Fruit fly (Drosophila melanogaster) whole organism, embryonic: Measurements from ENCODE around the gene Src64B.

Experiments
- BEAF-32 ChIP-seq: fragments of 200-800 bp; sonication (Bioruptor generic); optimal IDR thresholded peaks from 3 replicates; lab custom pipeline; 2017; ENCODE audit warnings: missing biosample characterization, missing genetic modification characterization, mild to moderate bottlenecking, moderate library complexity, missing genetic modification reagents
- BtbVII ChIP-seq: fragments of 200-800 bp; sonication (Bioruptor generic); optimal IDR thresholded peaks from 3 replicates; lab custom pipeline; 2017; ENCODE audit warnings: missing biosample characterization, mild to moderate bottlenecking, missing genetic modification characterization
- CG10209 ChIP-seq: fragments of 200-800 bp; sonication (Bioruptor generic); optimal IDR thresholded peaks from 3 replicates; lab custom pipeline; 2017; ENCODE audit warnings: missing biosample characterization, mild to moderate bottlenecking, missing genetic modification characterization, missing genetic modification reagents
- CG10267 ChIP-seq: fragments of 200-800 bp; sonication (Bioruptor generic); optimal IDR thresholded peaks from 2 replicates; lab custom pipeline; 2018; ENCODE audit warnings: missing biosample characterization, mild to moderate bottlenecking, missing genetic modification characterization, moderate library complexity
- CG11695 ChIP-seq: fragments of 200-800 bp; sonication (Bioruptor generic); IDR thresholded peaks from 3 replicates; pipeline ENCODE4 v1.3.6; 2022; ENCODE audit warnings: missing biosample characterization, missing genetic modification characterization
- CG1529 ChIP-seq: fragments of 200-800 bp; sonication (Bioruptor generic); optimal IDR thresholded peaks from 3 replicates; lab custom pipeline; 2018; ENCODE audit warnings: missing biosample characterization, missing genetic modification characterization
- CG15696 ChIP-seq: fragments of 200-800 bp; sonication (Bioruptor generic); optimal IDR thresholded peaks from 2 replicates; lab custom pipeline; 2019; ENCODE audit warnings: missing biosample characterization, mild to moderate bottlenecking, missing genetic modification characterization, moderate library complexity
- CG1792 ChIP-seq: fragments of 200-800 bp; sonication (Bioruptor generic); optimal IDR thresholded peaks from 2 replicates; lab custom pipeline; 2016; ENCODE audit warnings: missing biosample characterization, missing genetic modification characterization
- CG3163 ChIP-seq: fragments of 200-800 bp; sonication (Bioruptor generic); optimal IDR thresholded peaks from 3 replicates; lab custom pipeline; 2016; ENCODE audit warnings: missing biosample characterization, missing genetic modification characterization
- CG32767 ChIP-seq: fragments of 200-800 bp; sonication (Bioruptor generic); IDR thresholded peaks from 2 replicates; pipeline ENCODE4 v1.3.6; 2022; ENCODE audit warnings: missing biosample characterization, missing genetic modification characterization
- CG33557 ChIP-seq: fragments of 200-800 bp; sonication (Bioruptor generic); optimal IDR thresholded peaks from 2 replicates; lab custom pipeline; 2019; ENCODE audit warnings: missing biosample characterization, mild to moderate bottlenecking, missing genetic modification characterization, moderate library complexity
- CG34376 ChIP-seq: fragments of 200-800 bp; sonication (Bioruptor generic); optimal IDR thresholded peaks from 2 replicates; lab custom pipeline; 2018; ENCODE audit warnings: missing biosample characterization, mild to moderate bottlenecking, missing genetic modification characterization
- CG43689 ChIP-seq: fragments of 200-800 bp; sonication (Bioruptor generic); IDR thresholded peaks from 2 replicates; pipeline ENCODE4 v1.3.6; 2022; ENCODE audit warnings: missing biosample characterization, missing genetic modification characterization
- CG4820 ChIP-seq: fragments of 200-800 bp; sonication (Bioruptor generic); optimal IDR thresholded peaks from 3 replicates; lab custom pipeline; 2016; ENCODE audit warnings: missing biosample characterization, missing genetic modification characterization
- CG5953 ChIP-seq: fragments of 200-800 bp; sonication (Bioruptor generic); IDR thresholded peaks from 2 replicates; pipeline ENCODE4 v1.3.6; 2022; ENCODE audit warnings: missing biosample characterization, missing genetic modification characterization
- CG7987 ChIP-seq: fragments of 200-800 bp; sonication (Bioruptor generic); optimal IDR thresholded peaks from 2 replicates; lab custom pipeline; 2018; ENCODE audit warnings: missing biosample characterization, mild to moderate bottlenecking, missing genetic modification characterization, moderate library complexity
- CG8281 ChIP-seq: fragments of 200-800 bp; sonication (Bioruptor generic); optimal IDR thresholded peaks from 2 replicates; lab custom pipeline; 2018; ENCODE audit warnings: missing biosample characterization, mild to moderate bottlenecking, missing genetic modification characterization, moderate library complexity
- CG8765 ChIP-seq: fragments of 200-800 bp; sonication (Bioruptor generic); IDR thresholded peaks from 2 replicates; pipeline ENCODE4 v1.3.6; 2022; ENCODE audit warnings: missing biosample characterization, missing genetic modification characterization
- CHES-1-like ChIP-seq: fragments of 200-800 bp; sonication (Bioruptor generic); optimal IDR thresholded peaks from 2 replicates; lab custom pipeline; 2016; ENCODE audit warnings: missing biosample characterization, missing genetic modification characterization
- Ets65A ChIP-seq: fragments of 200-800 bp; sonication (Bioruptor generic); peaks from one replicate; lab custom pipeline; 2016; ENCODE audit warnings: missing biosample characterization, missing genetic modification characterization
- H15 ChIP-seq: fragments of 200-800 bp; sonication (Bioruptor generic); IDR thresholded peaks from 3 replicates; pipeline ENCODE4 v1.3.6; 2022; ENCODE audit warnings: missing biosample characterization, missing genetic modification characterization
- Hey ChIP-seq: fragments of 200-800 bp; sonication (Bioruptor generic); optimal IDR thresholded peaks from 3 replicates; lab custom pipeline; 2018; ENCODE audit warnings: missing biosample characterization, mild to moderate bottlenecking, missing genetic modification characterization
- Hmx ChIP-seq: fragments of 200-800 bp; sonication (Bioruptor generic); optimal IDR thresholded peaks from 2 replicates; lab custom pipeline; 2016; ENCODE audit warnings: missing biosample characterization, missing genetic modification characterization
- Hsf ChIP-seq: fragments of 200-800 bp; sonication (Bioruptor generic); optimal IDR thresholded peaks from 3 replicates; lab custom pipeline; 2016; ENCODE audit warnings: missing biosample characterization, missing genetic modification characterization
- Kr ChIP-seq: fragments of 200-800 bp; sonication (Bioruptor generic); optimal IDR thresholded peaks from 2 replicates; lab custom pipeline; 2017; ENCODE audit warnings: missing biosample characterization, mild to moderate bottlenecking, missing genetic modification characterization
- MBD-R2 ChIP-seq: fragments of 200-800 bp; sonication (Bioruptor generic); IDR thresholded peaks from 2 replicates; pipeline ENCODE4 v1.3.6; 2022; ENCODE audit warnings: missing biosample characterization, missing genetic modification characterization
- Max ChIP-seq: fragments of 200-800 bp; sonication (Bioruptor generic); optimal IDR thresholded peaks from 2 replicates; lab custom pipeline; 2016; ENCODE audit warnings: missing biosample characterization, mild to moderate bottlenecking, missing genetic modification characterization
- Mrtf ChIP-seq: fragments of 200-800 bp; sonication (Bioruptor generic); IDR thresholded peaks from 3 replicates; pipeline ENCODE4 v1.3.6; 2022; ENCODE audit warnings: missing biosample characterization, missing genetic modification characterization
- NK7.1 ChIP-seq: fragments of 200-800 bp; sonication (Bioruptor generic); optimal IDR thresholded peaks from 3 replicates; lab custom pipeline; 2016; ENCODE audit warnings: missing biosample characterization, missing genetic modification characterization
- Poxn ChIP-seq: fragments of 200-800 bp; sonication (Bioruptor generic); IDR thresholded peaks from 2 replicates; pipeline ENCODE4 v1.3.6; 2022; ENCODE audit warnings: missing biosample characterization, missing genetic modification characterization
- Ravus ChIP-seq: fragments of 200-800 bp; sonication (Bioruptor generic); IDR thresholded peaks from 2 replicates; pipeline ENCODE4 v1.3.6; 2022; ENCODE audit warnings: missing biosample characterization, missing genetic modification characterization
- ap ChIP-seq: fragments of 200-800 bp; sonication (Bioruptor generic); IDR thresholded peaks from 2 replicates; pipeline ENCODE4 v1.3.6; 2022; ENCODE audit warnings: missing biosample characterization, missing genetic modification characterization
- cad ChIP-seq: fragments of >200 bp; optimal IDR thresholded peaks from 2 replicates; lab custom pipeline; 2017; ENCODE audit warnings: missing biosample characterization, missing genetic modification characterization
- corto ChIP-seq: fragments of 200-800 bp; sonication (Bioruptor generic); optimal IDR thresholded peaks from 2 replicates; lab custom pipeline; 2016; ENCODE audit warnings: missing biosample characterization, mild to moderate bottlenecking, missing genetic modification characterization, moderate library complexity
- danr ChIP-seq: fragments of 200-800 bp; sonication (Bioruptor generic); IDR thresholded peaks from 2 replicates; pipeline ENCODE4 v1.3.6; 2022; ENCODE audit warnings: missing biosample characterization, missing genetic modification characterization
- dmrt99B ChIP-seq: fragments of 200-800 bp; sonication (Bioruptor generic); optimal IDR thresholded peaks from 2 replicates; lab custom pipeline; 2018; ENCODE audit warnings: missing biosample characterization, mild to moderate bottlenecking, missing genetic modification characterization, moderate library complexity
- fd64A ChIP-seq: fragments of 200-800 bp; sonication (Bioruptor generic); optimal IDR thresholded peaks from 3 replicates; lab custom pipeline; 2018; ENCODE audit warnings: missing biosample characterization, mild to moderate bottlenecking, missing genetic modification characterization
- gce ChIP-seq: fragments of 200-800 bp; sonication (Bioruptor generic); IDR thresholded peaks from 3 replicates; pipeline ENCODE4 v1.3.6; 2022; ENCODE audit warnings: missing biosample characterization, missing genetic modification characterization
- gcm ChIP-seq: fragments of 200-800 bp; sonication (Bioruptor generic); optimal IDR thresholded peaks from 2 replicates; lab custom pipeline; 2019; ENCODE audit warnings: missing biosample characterization, mild to moderate bottlenecking, missing genetic modification characterization, moderate library complexity
- inv ChIP-seq: fragments of 200-800 bp; sonication (Bioruptor generic); IDR thresholded peaks from 2 replicates; pipeline ENCODE4 v1.3.6; 2022; ENCODE audit warnings: missing biosample characterization, missing genetic modification characterization; ENCODE audit not compliant: partially characterized antibody
- jigr1 ChIP-seq: fragments of 200-800 bp; sonication (Bioruptor generic); IDR thresholded peaks from 3 replicates; pipeline ENCODE4 v1.3.6; 2022; ENCODE audit warnings: missing biosample characterization, missing genetic modification characterization
- onecut ChIP-seq: fragments of 200-800 bp; sonication (Bioruptor generic); IDR thresholded peaks from 2 replicates; pipeline ENCODE4 v1.3.6; 2022; ENCODE audit warnings: missing biosample characterization, missing genetic modification characterization
- pzg ChIP-seq: fragments of 200-800 bp; sonication (Bioruptor generic); optimal IDR thresholded peaks from 3 replicates; lab custom pipeline; 2018; ENCODE audit warnings: missing biosample characterization, mild to moderate bottlenecking, missing genetic modification characterization, moderate library complexity
- ranshi ChIP-seq: fragments of 200-800 bp; sonication (Bioruptor generic); IDR thresholded peaks from 2 replicates; pipeline ENCODE4 v1.3.6; 2022; ENCODE audit warnings: missing biosample characterization, missing genetic modification characterization
- salm ChIP-seq: fragments of 200-800 bp; sonication (Bioruptor generic); optimal IDR thresholded peaks from 2 replicates; lab custom pipeline; 2018; ENCODE audit warnings: missing biosample characterization, mild to moderate bottlenecking, missing genetic modification characterization
- scrt ChIP-seq: fragments of 200-800 bp; sonication (Bioruptor generic); optimal IDR thresholded peaks from 2 replicates; lab custom pipeline; 2018; ENCODE audit warnings: missing biosample characterization, mild to moderate bottlenecking, missing genetic modification characterization, moderate library complexity
- sim ChIP-seq: fragments of 200-800 bp; sonication (Bioruptor generic); IDR thresholded peaks from 2 replicates; pipeline ENCODE4 v1.3.6; 2022; ENCODE audit warnings: missing biosample characterization, missing genetic modification characterization
- slp2 ChIP-seq: fragments of 200-800 bp; sonication (Bioruptor generic); optimal IDR thresholded peaks from 2 replicates; lab custom pipeline; 2016; ENCODE audit warnings: missing biosample characterization, missing genetic modification characterization
- twi ChIP-seq: fragments of 200-800 bp; optimal IDR thresholded peaks from 2 replicates; lab custom pipeline; 2019; ENCODE audit warnings: missing biosample characterization, mild to moderate bottlenecking, missing genetic modification characterization, moderate library complexity

Src64B gene

DNA sequence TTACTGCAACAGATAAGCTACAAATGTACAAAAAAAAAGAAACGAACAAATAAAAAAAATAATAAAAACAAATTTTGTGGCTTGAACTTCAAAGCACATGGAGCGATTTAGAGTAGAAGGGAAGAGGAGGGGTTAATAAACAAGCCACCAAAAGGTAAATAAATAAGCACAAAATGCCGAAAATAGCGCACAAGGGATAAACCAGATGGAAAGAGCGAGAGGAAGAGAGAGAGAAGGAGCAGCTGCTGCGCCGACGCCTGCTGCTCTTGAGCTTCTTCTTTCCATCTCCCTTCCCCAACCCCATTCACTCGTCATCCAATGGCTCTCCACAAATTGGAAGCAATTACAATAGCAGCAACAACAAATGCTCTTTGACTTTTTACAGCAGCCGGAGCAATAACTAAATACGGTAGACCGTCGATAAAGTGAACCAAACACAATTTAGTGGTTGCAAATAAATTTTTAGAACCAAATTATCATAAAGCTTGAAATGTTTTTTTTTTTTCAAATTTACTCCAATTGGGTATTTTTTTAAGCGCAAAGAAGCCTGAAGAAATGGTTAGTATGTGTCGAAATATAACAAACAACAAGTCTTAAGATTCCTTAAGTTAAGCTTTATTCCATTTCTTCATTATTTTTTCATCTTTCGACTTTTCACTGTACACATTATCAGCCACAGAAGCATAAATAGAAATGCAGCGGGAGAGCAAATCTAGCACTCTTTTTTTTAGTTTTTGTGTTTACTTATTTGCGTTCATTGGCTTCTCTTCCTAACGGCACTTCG is 1.4 kb downstream of the Src64B start (continued):
- no peak for TF ChIP-seq pzg (GFP tag; lab: Kevin White, UChicago)
- TF ChIP-seq NK7.1 (GFP tag; lab: Kevin White, UChicago), result peak; percentile 86
- TF ChIP-seq Kr (GFP tag; lab: Kevin White, UChicago), result no peak
- TF ChIP-seq twi (tag; lab: Kevin White, UChicago), result no peak
- peak; percentile 70 for TF ChIP-seq fd64A (GFP tag; lab: Kevin White, UChicago)
- peak; percentile 45 for TF ChIP-seq CG7987 (GFP tag; lab: Kevin White, UChicago)
- peak; percentile 85 for TF ChIP-seq CG15696 (tag; lab: Kevin White, UChicago)
- TF ChIP-seq Ravus (GFP tag; lab: Robert Waterston, UW), result peak; percentile 21
- peak; percentile 90 for TF ChIP-seq CG4820
- TF ChIP-seq ap, result peak; percentile 81
- no peak for TF ChIP-seq Hey (tag; lab: Kevin White, UChicago)
- TF ChIP-seq CG10267 (tag; lab: Kevin White, UChicago), result peak; percentile 83
- TF ChIP-seq Hmx (GFP tag; lab: Kevin White, UChicago), result peak; percentile 74
- peak; percentile 76 for TF ChIP-seq gcm (GFP tag; lab: Kevin White, UChicago)
- peak; percentile 72 for TF ChIP-seq Max (GFP tag; lab: Kevin White, UChicago)
- peak; percentile 92 for TF ChIP-seq CG11695
- no peak for TF ChIP-seq corto (GFP tag; lab: Kevin White, UChicago)
- TF ChIP-seq CG34376 (GFP tag; lab: Kevin White, UChicago), result peak; percentile 45
- peak; percentile 82 for TF ChIP-seq slp2 (GFP tag; lab: Kevin White, UChicago)
- TF ChIP-seq dmrt99B, result peak; percentile 94
- peak; percentile 65 for TF ChIP-seq H15 (GFP tag; lab: Robert Waterston, UW)
- TF ChIP-seq CG10209 (GFP tag; lab: Kevin White, UChicago), result peak; percentile 88
- peak; percentile 92 for TF ChIP-seq Hsf (GFP tag; lab: Kevin White, UChicago)
- peak; percentile 81 for TF ChIP-seq CG1792 (GFP tag; lab: Kevin White, UChicago)
- TF ChIP-seq BtbVII, result peak; percentile 76
- no peak for TF ChIP-seq BEAF-32 (GFP tag; lab: Kevin White, UChicago)
- TF ChIP-seq CHES-1-like (GFP tag; lab: Kevin White, UChicago), result peak; percentile 74
- TF ChIP-seq inv (GFP tag; lab: Robert Waterston, UW), result no peak
- peak; percentile 83; the same call in 2 of the 3 replicates for TF ChIP-seq Mrtf (GFP tag; lab: Robert Waterston, UW)
- peak; percentile 80 for TF ChIP-seq gce
- TF ChIP-seq CG5953 (GFP tag; lab: Robert Waterston, UW), result peak; percentile 74; the same call in 1 of the 2 replicates
- TF ChIP-seq onecut (GFP tag; lab: Robert Waterston, UW), result peak; percentile 79
- peak; percentile 68 for TF ChIP-seq scrt (GFP tag; lab: Kevin White, UChicago)
- TF ChIP-seq CG3163 (GFP tag; lab: Kevin White, UChicago), result peak; percentile 84
- no peak for TF ChIP-seq cad (GFP tag; lab: Kevin White, UChicago)
- TF ChIP-seq CG8281 (tag; lab: Kevin White, UChicago), result peak; percentile 78
- peak; percentile 74 for TF ChIP-seq CG43689 (GFP tag; lab: Robert Waterston, UW)
- TF ChIP-seq Poxn (GFP tag; lab: Robert Waterston, UW), result 0 out of 2 replicates have a peak, but pooled peaks have one; percentile 11
- peak; percentile 80 for TF ChIP-seq danr (GFP tag; lab: Robert Waterston, UW)
- peak; percentile 82 for TF ChIP-seq CG33557
- TF ChIP-seq Ets65A (GFP tag; lab: Kevin White, UChicago), result peak; percentile 99
- TF ChIP-seq jigr1 (GFP tag; lab: Robert Waterston, UW), result peak; percentile 73; the same call in 1 of the 3 replicates
- peak; percentile 77 for TF ChIP-seq CG1529
- TF ChIP-seq sim (GFP tag; lab: Robert Waterston, UW), result 0 out of 2 replicates have a peak, but pooled peaks have one; percentile 47
- TF ChIP-seq MBD-R2 (GFP tag; lab: Robert Waterston, UW), result peak; percentile 66; the same call in 1 of the 2 replicates
- TF ChIP-seq ranshi, result peak; percentile 74; the same call in 1 of the 2 replicates
- peak; percentile 39 for TF ChIP-seq salm (tag; lab: Kevin White, UChicago)
- peak; percentile 80 for TF ChIP-seq CG32767 (GFP tag; lab: Robert Waterston, UW)
- TF ChIP-seq CG8765 (GFP tag; lab: Robert Waterston, UW), result peak; percentile 51
